Fruit fly (Drosophila melanogaster) whole organism, embryonic: ENCODE data around the gene SMC3.

Experiments
- Aef1 ChIP-seq: fragments of 200-800 bp; sonication (Bioruptor generic); IDR thresholded peaks from 3 replicates; pipeline ENCODE4 v1.3.6; 2022; ENCODE audit warnings: missing biosample characterization, missing genetic modification characterization
- B-H2 ChIP-seq: fragments of 200-800 bp; sonication (Bioruptor generic); optimal IDR thresholded peaks from 2 replicates; lab custom pipeline; 2018; ENCODE audit warnings: missing biosample characterization, mild to moderate bottlenecking, missing genetic modification characterization
- CG10267 ChIP-seq: fragments of 200-800 bp; sonication (Bioruptor generic); optimal IDR thresholded peaks from 2 replicates; lab custom pipeline; 2018; ENCODE audit warnings: missing biosample characterization, mild to moderate bottlenecking, missing genetic modification characterization, moderate library complexity
- CG10654 ChIP-seq: fragments of 200-800 bp; sonication (Bioruptor generic); optimal IDR thresholded peaks from 2 replicates; lab custom pipeline; 2016; ENCODE audit warnings: missing biosample characterization, missing genetic modification characterization
- CG10979 ChIP-seq: fragments of 200-800 bp; sonication (Bioruptor generic); optimal IDR thresholded peaks from 2 replicates; lab custom pipeline; 2018; ENCODE audit warnings: missing biosample characterization, mild to moderate bottlenecking, missing genetic modification characterization, moderate library complexity
- CG11504 ChIP-seq: fragments of 200-800 bp; sonication (Bioruptor generic); optimal IDR thresholded peaks from 3 replicates; lab custom pipeline; 2019; ENCODE audit warnings: missing biosample characterization, mild to moderate bottlenecking, missing genetic modification characterization, moderate library complexity
- CG12744 ChIP-seq: fragments of 200-800 bp; sonication (Bioruptor generic); optimal IDR thresholded peaks from 2 replicates; lab custom pipeline; 2016; ENCODE audit warnings: missing biosample characterization, missing genetic modification characterization
- CG13296 ChIP-seq: fragments of 200-800 bp; sonication (Bioruptor generic); optimal IDR thresholded peaks from 3 replicates; lab custom pipeline; 2018; ENCODE audit warnings: missing biosample characterization, mild to moderate bottlenecking, missing genetic modification characterization
- CG14441 ChIP-seq: fragments of 200-800 bp; sonication (Bioruptor generic); IDR thresholded peaks from 2 replicates; pipeline ENCODE4 v1.3.6; 2022; ENCODE audit warnings: missing biosample characterization, missing genetic modification characterization
- CG15269 ChIP-seq: fragments of 200-800 bp; sonication (Bioruptor generic); optimal IDR thresholded peaks from 2 replicates; lab custom pipeline; 2018; ENCODE audit warnings: missing biosample characterization, mild to moderate bottlenecking, missing genetic modification characterization, moderate library complexity
- CG15514 ChIP-seq: fragments of 200-800 bp; sonication (Bioruptor generic); optimal IDR thresholded peaks from 3 replicates; lab custom pipeline; 2017; ENCODE audit warnings: missing biosample characterization, missing genetic modification characterization, mild to moderate bottlenecking, moderate library complexity, missing genetic modification reagents
- CG16815 ChIP-seq: fragments of 200-800 bp; sonication (Bioruptor generic); optimal IDR thresholded peaks from 3 replicates; lab custom pipeline; 2017; ENCODE audit warnings: missing biosample characterization, mild to moderate bottlenecking, missing genetic modification characterization
- CG18476 ChIP-seq: fragments of 200-800 bp; sonication (Bioruptor generic); optimal IDR thresholded peaks from 2 replicates; lab custom pipeline; 2016; ENCODE audit warnings: missing biosample characterization, mild to moderate bottlenecking, missing genetic modification characterization
- CG18764 ChIP-seq: fragments of 200-800 bp; sonication (Bioruptor generic); optimal IDR thresholded peaks from 3 replicates; lab custom pipeline; 2016; ENCODE audit warnings: missing biosample characterization, missing genetic modification characterization
- CG3407 ChIP-seq: fragments of 200-800 bp; sonication (Bioruptor generic); optimal IDR thresholded peaks from 2 replicates; lab custom pipeline; 2018; ENCODE audit warnings: missing biosample characterization, mild to moderate bottlenecking, missing genetic modification characterization
- CG6854 ChIP-seq: fragments of 200-800 bp; sonication (Bioruptor generic); optimal IDR thresholded peaks from 3 replicates; lab custom pipeline; 2017; ENCODE audit warnings: missing biosample characterization, mild to moderate bottlenecking, missing genetic modification characterization
- CG7556 ChIP-seq: fragments of 200-800 bp; sonication (Bioruptor generic); optimal IDR thresholded peaks from 2 replicates; lab custom pipeline; 2017; ENCODE audit warnings: missing biosample characterization, mild to moderate bottlenecking, missing genetic modification characterization
- CG7963 ChIP-seq: fragments of 200-800 bp; sonication (Bioruptor generic); IDR thresholded peaks from 3 replicates; pipeline ENCODE4 v1.3.6; 2022; ENCODE audit warnings: missing biosample characterization, missing genetic modification characterization; ENCODE audit not compliant: partially characterized antibody
- CG8478 ChIP-seq: fragments of >200 bp; optimal IDR thresholded peaks from 2 replicates; lab custom pipeline; 2018
- CG8765 ChIP-seq: fragments of 200-800 bp; sonication (Bioruptor generic); IDR thresholded peaks from 2 replicates; pipeline ENCODE4 v1.3.6; 2022; ENCODE audit warnings: missing biosample characterization, missing genetic modification characterization
- CG9932 ChIP-seq: fragments of 200-800 bp; sonication (Bioruptor generic); IDR thresholded peaks from 2 replicates; pipeline ENCODE4 v1.3.6; 2022; ENCODE audit warnings: missing biosample characterization, missing genetic modification characterization
- Camta ChIP-seq: fragments of 200-800 bp; sonication (Bioruptor generic); optimal IDR thresholded peaks from 2 replicates; lab custom pipeline; 2016; ENCODE audit warnings: missing biosample characterization, missing genetic modification characterization
- Dbx ChIP-seq: fragments of 200-800 bp; sonication (Bioruptor generic); IDR thresholded peaks from 3 replicates; pipeline ENCODE4 v1.3.6; 2022; ENCODE audit warnings: missing biosample characterization, missing genetic modification characterization
- Dfd ChIP-seq, 2 experiments: fragments of >200 bp; optimal IDR thresholded peaks; 2 replicates each; lab custom pipeline; 2017; ENCODE audit warnings: missing biosample characterization in 2 of 2, missing genetic modification characterization in 2 of 2
- Fer2 ChIP-seq: fragments of 200-800 bp; sonication (Bioruptor generic); optimal IDR thresholded peaks from 2 replicates; lab custom pipeline; 2018; ENCODE audit warnings: missing biosample characterization, mild to moderate bottlenecking, missing genetic modification characterization, moderate library complexity
- H15 ChIP-seq: fragments of 200-800 bp; sonication (Bioruptor generic); IDR thresholded peaks from 3 replicates; pipeline ENCODE4 v1.3.6; 2022; ENCODE audit warnings: missing biosample characterization, missing genetic modification characterization
- Hmr ChIP-seq: fragments of 200-800 bp; sonication (Bioruptor generic); optimal IDR thresholded peaks from 3 replicates; lab custom pipeline; 2017; ENCODE audit warnings: mild to moderate bottlenecking, missing biosample characterization, missing genetic modification reagents, missing genetic modification characterization
- Hr3 ChIP-seq: fragments of 200-800 bp; sonication (Bioruptor generic); optimal IDR thresholded peaks from 3 replicates; lab custom pipeline; 2016; ENCODE audit warnings: missing biosample characterization, missing genetic modification characterization
- Hr78 ChIP-seq, 2 experiments: fragments of 200-800 bp in 1 of 2; fragments of >200 bp in 1 of 2; sonication (Bioruptor generic) in 1 of 2; optimal IDR thresholded peaks; 2 replicates each; lab custom pipeline; 2017 to 2019; ENCODE audit warnings: missing biosample characterization in 2 of 2, missing genetic modification characterization in 2 of 2, mild to moderate bottlenecking in 1 of 2, moderate library complexity in 1 of 2
- Lhr ChIP-seq: fragments of 200-800 bp; sonication (Bioruptor generic); optimal IDR thresholded peaks from 3 replicates; lab custom pipeline; 2017; ENCODE audit warnings: mild to moderate bottlenecking, missing biosample characterization, missing genetic modification reagents, missing genetic modification characterization
- NC2α ChIP-seq: fragments of 200-800 bp; sonication (Bioruptor generic); optimal IDR thresholded peaks from 2 replicates; lab custom pipeline; 2016; ENCODE audit warnings: missing biosample characterization, missing genetic modification characterization
- Oli ChIP-seq: fragments of 200-800 bp; sonication (Bioruptor generic); optimal IDR thresholded peaks from 2 replicates; lab custom pipeline; 2018; ENCODE audit warnings: missing biosample characterization, mild to moderate bottlenecking, missing genetic modification characterization, moderate library complexity
- Ptx1 ChIP-seq: fragments of 200-800 bp; sonication (Bioruptor generic); IDR thresholded peaks from 2 replicates; pipeline ENCODE4 v1.3.6; 2022; ENCODE audit warnings: missing biosample characterization, missing genetic modification characterization
- Rx ChIP-seq: fragments of 200-800 bp; sonication (Bioruptor generic); IDR thresholded peaks from 2 replicates; pipeline ENCODE4 v1.3.6; 2022; ENCODE audit warnings: missing biosample characterization, missing genetic modification characterization
- Sry-δ ChIP-seq: fragments of 200-800 bp; sonication (Bioruptor generic); optimal IDR thresholded peaks from 2 replicates; lab custom pipeline; 2016; ENCODE audit warnings: missing biosample characterization, missing genetic modification characterization
- Taf1 ChIP-seq: fragments of 200-800 bp; sonication (Bioruptor generic); IDR thresholded peaks from 2 replicates; pipeline ENCODE4 v1.3.6; 2022; ENCODE audit warnings: missing biosample characterization, missing genetic modification characterization
- bsh ChIP-seq, 2 experiments: fragments of 200-800 bp; sonication (Bioruptor generic); optimal IDR thresholded peaks; 2 replicates each; lab custom pipeline; 2017 to 2018; ENCODE audit warnings: mild to moderate bottlenecking in 2 of 2, missing biosample characterization in 2 of 2, missing genetic modification characterization in 2 of 2, moderate library complexity in 1 of 2
- cg ChIP-seq: fragments of 200-800 bp; sonication (Bioruptor generic); optimal IDR thresholded peaks from 3 replicates; lab custom pipeline; 2019; ENCODE audit warnings: missing biosample characterization, mild to moderate bottlenecking, missing genetic modification characterization, moderate library complexity
- chm ChIP-seq: fragments of 200-800 bp; sonication (Bioruptor generic); IDR thresholded peaks from 2 replicates; pipeline ENCODE4 v1.3.6; 2022; ENCODE audit warnings: missing biosample characterization, missing genetic modification characterization
- crc ChIP-seq: fragments of 200-800 bp; sonication (Bioruptor generic); optimal IDR thresholded peaks from 2 replicates; lab custom pipeline; 2016; ENCODE audit warnings: missing biosample characterization, missing genetic modification characterization
- da ChIP-seq: fragments of 200-800 bp; sonication (Bioruptor generic); optimal IDR thresholded peaks from 2 replicates; lab custom pipeline; 2016; ENCODE audit warnings: missing biosample characterization, missing genetic modification characterization
- gem ChIP-seq: fragments of 200-800 bp; sonication (Bioruptor generic); optimal IDR thresholded peaks from 2 replicates; lab custom pipeline; 2019; ENCODE audit warnings: missing biosample characterization, mild to moderate bottlenecking, missing genetic modification characterization, moderate library complexity
- her ChIP-seq: fragments of 200-800 bp; sonication (Bioruptor generic); optimal IDR thresholded peaks from 2 replicates; lab custom pipeline; 2016; ENCODE audit warnings: missing biosample characterization, missing genetic modification characterization
- hkb ChIP-seq, 2 experiments: fragments of 200-800 bp in 1 of 2; fragments of >200 bp in 1 of 2; sonication (Bioruptor generic) in 1 of 2; IDR thresholded peaks in 1 of 2; optimal IDR thresholded peaks in 1 of 2; 2 replicates each; pipeline versions ENCODE4 v1.3.6 to Lab custom; 2017 to 2022; ENCODE audit warnings: missing biosample characterization in 1 of 2, missing genetic modification characterization in 1 of 2
- jing ChIP-seq: fragments of 200-800 bp; sonication (Bioruptor generic); optimal IDR thresholded peaks from 2 replicates; lab custom pipeline; 2018; ENCODE audit warnings: missing biosample characterization, mild to moderate bottlenecking, missing genetic modification characterization
- lola ChIP-seq, 3 experiments: fragments of >200 bp in 2 of 3; fragments of 200-800 bp in 1 of 3; sonication (Bioruptor generic) in 1 of 3; optimal IDR thresholded peaks; 2 replicates each; lab custom pipeline; 2017 to 2019; ENCODE audit warnings: missing biosample characterization in 3 of 3, missing genetic modification characterization in 3 of 3, mild to moderate bottlenecking in 1 of 3, moderate library complexity in 1 of 3
- so ChIP-seq: fragments of 200-800 bp; sonication (Bioruptor generic); IDR thresholded peaks from 3 replicates; pipeline ENCODE4 v1.3.6; 2022; ENCODE audit warnings: missing biosample characterization, missing genetic modification characterization
- tap ChIP-seq: fragments of 200-800 bp; optimal IDR thresholded peaks from 3 replicates; lab custom pipeline; 2019; ENCODE audit warnings: missing biosample characterization, mild to moderate bottlenecking, missing genetic modification characterization, moderate library complexity
- vvl ChIP-seq: fragments of 200-800 bp; sonication (Bioruptor generic); IDR thresholded peaks from 2 replicates; pipeline ENCODE4 v1.3.6; 2022; ENCODE audit warnings: missing biosample characterization, missing genetic modification characterization
- zfh1 ChIP-seq: fragments of 200-800 bp; sonication (Bioruptor generic); IDR thresholded peaks from 3 replicates; pipeline ENCODE4 v1.3.6; 2022; ENCODE audit warnings: missing biosample characterization, missing genetic modification characterization

The SMC3 gene

dm6 chrX:16579978-16580377 is 13.3 kb downstream of the SMC3 start (continued):
- no peak for TF ChIP-seq jing
- no peak for TF ChIP-seq H15 (GFP tag; lab: Robert Waterston, UW)
- TF ChIP-seq CG18476 (GFP tag; lab: Kevin White, UChicago): peak; percentile 22
- no peak for TF ChIP-seq da
- no peak for TF ChIP-seq cg
- TF ChIP-seq CG15269: peak; percentile 57
- TF ChIP-seq tap (tag; lab: Kevin White, UChicago): peak; percentile 4
- TF ChIP-seq CG10267: peak; percentile 31
- no peak for TF ChIP-seq CG7963
- TF ChIP-seq CG18764 (GFP tag; lab: Kevin White, UChicago): no peak
- TF ChIP-seq NC2α (GFP tag; lab: Kevin White, UChicago): no peak
- TF ChIP-seq CG16815: no peak
- TF ChIP-seq Taf1 (GFP tag; lab: Robert Waterston, UW): no peak
- TF ChIP-seq Oli (tag; lab: Kevin White, UChicago): peak; percentile 56
- TF ChIP-seq Dfd (GFP tag; optimal IDR thresholded peaks at IDR 0.05; lab: Kevin White, UChicago): no peak
- 0 out of 2 replicates have a peak, but pooled peaks have one; percentile 31 for TF ChIP-seq Ptx1 (GFP tag; lab: Robert Waterston, UW)
- TF ChIP-seq CG9932 (GFP tag; lab: Robert Waterston, UW): no peak
- peak; percentile 74 for TF ChIP-seq CG7556 (GFP tag; lab: Kevin White, UChicago)
- no peak for TF ChIP-seq CG14441 (GFP tag; lab: Robert Waterston, UW)
- peak; percentile 41 for TF ChIP-seq CG10979
- no peak for TF ChIP-seq CG3407 (GFP tag; lab: Kevin White, UChicago)
- TF ChIP-seq chm: no peak
- TF ChIP-seq vvl: 0 out of 2 replicates have a peak, but pooled peaks have one; percentile 18
- no peak for TF ChIP-seq Sry-δ (GFP tag; lab: Kevin White, UChicago)
- TF ChIP-seq Lhr (GFP tag; lab: Kevin White, UChicago): no peak
- TF ChIP-seq gem (tag; lab: Kevin White, UChicago): peak; percentile 74
- no peak for TF ChIP-seq hkb (optimal IDR thresholded peaks at IDR 0.05; lab: Kevin White, UChicago)
- 0 out of 2 replicates have a peak, but pooled peaks have one; percentile 21 for TF ChIP-seq hkb (GFP tag; IDR thresholded peaks at IDR 0.05; lab: Robert Waterston, UW)
- TF ChIP-seq Hr3 (GFP tag; lab: Kevin White, UChicago): peak; percentile 36
- TF ChIP-seq CG8765 (GFP tag; lab: Robert Waterston, UW): no peak
- no peak for TF ChIP-seq Hr78 (GFP tag; optimal IDR thresholded peaks at IDR 0.05; lab: Kevin White, UChicago)
- no peak for TF ChIP-seq B-H2
- TF ChIP-seq CG8478 (lab: Kevin White, UChicago): no peak
- TF ChIP-seq lola (GFP tag; optimal IDR thresholded peaks at IDR 0.05; lab: Kevin White, UChicago): no peak
- TF ChIP-seq CG15514 (GFP tag; lab: Kevin White, UChicago): peak; percentile 25
- no peak for TF ChIP-seq Camta
- 0 out of 3 replicates have a peak, but pooled peaks have one; percentile 36 for TF ChIP-seq Dbx (GFP tag; lab: Robert Waterston, UW)
- peak in 1 of 2 experiments; percentile 8 for TF ChIP-seq bsh (GFP tag; optimal IDR thresholded peaks at IDR 0.05; lab: Kevin White, UChicago)
- TF ChIP-seq Aef1 (GFP tag; lab: Robert Waterston, UW): 0 out of 3 replicates have a peak, but pooled peaks have one; percentile 14
- TF ChIP-seq CG12744: no peak
- no peak for TF ChIP-seq her
- no peak for TF ChIP-seq zfh1
- no peak for TF ChIP-seq Fer2 (tag; lab: Kevin White, UChicago)
- TF ChIP-seq crc (GFP tag; lab: Kevin White, UChicago): no peak
- peak; percentile 18 for TF ChIP-seq CG6854 (GFP tag; lab: Kevin White, UChicago)
- peak; percentile 19 for TF ChIP-seq CG13296 (GFP tag; lab: Kevin White, UChicago)
- peak; percentile 67 for TF ChIP-seq Hmr
- no peak for TF ChIP-seq so (GFP tag; lab: Robert Waterston, UW)
- TF ChIP-seq CG10654 (GFP tag; lab: Kevin White, UChicago): peak; percentile 20
- TF ChIP-seq Rx (GFP tag; lab: Robert Waterston, UW): no peak
- TF ChIP-seq CG11504 (tag; lab: Kevin White, UChicago): peak; percentile 77
